Worm (Caenorhabditis elegans): ENCODE measurements around the gene M04B2.7.
A peak's percentile ranks its signal among the peaks of the same experiment; 100 is the strongest.

DNA sequence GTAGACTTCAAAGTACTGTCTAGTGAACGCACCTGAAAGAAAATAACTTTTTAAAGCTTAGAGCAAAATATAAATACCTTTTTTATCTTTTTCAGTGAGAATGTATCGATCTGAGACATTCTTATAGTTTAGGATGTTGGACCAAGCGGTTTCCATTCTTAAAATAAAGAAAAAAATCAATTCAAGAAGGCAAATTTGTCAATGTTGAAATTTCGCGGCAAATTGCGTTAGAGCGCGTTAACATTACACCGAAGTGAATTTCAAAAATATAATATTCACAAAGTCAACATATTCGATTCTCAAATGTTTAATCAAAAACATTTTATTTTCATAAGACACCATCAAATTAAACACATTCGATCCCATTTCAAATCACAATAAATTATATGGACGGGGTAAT lies 13.1 kb upstream of the M04B2.7 start, which contains the start of gene F12F6.7:
- TF ChIP-seq nhr-6 (tag; optimal IDR thresholded peaks at IDR 0.05), result no peak
- TF ChIP-seq ZK546.5 (tag; optimal IDR thresholded peaks at IDR 0.05), result no peak
- TF ChIP-seq skn-1 (tag; optimal IDR thresholded peaks at IDR 0.05), result no peak
- TF ChIP-seq pqm-1 (tag; optimal IDR thresholded peaks at IDR 0.05), result no peak
- no peak for TF ChIP-seq aly-2 (tag; optimal IDR thresholded peaks at IDR 0.05)
- TF ChIP-seq nhr-76 (tag; optimal IDR thresholded peaks at IDR 0.05), result no peak
- no peak for TF ChIP-seq hif-1 (tag; optimal IDR thresholded peaks at IDR 0.05)
- peak; percentile 21 for TF ChIP-seq dpl-1 (GFP tag; optimal IDR thresholded peaks at IDR 0.05)
- TF ChIP-seq hlh-11 (tag; optimal IDR thresholded peaks at IDR 0.05), result no peak
- TF ChIP-seq mdl-1 (tag; optimal IDR thresholded peaks at IDR 0.05), result no peak
- TF ChIP-seq lin-13 (GFP tag; optimal IDR thresholded peaks at IDR 0.05), result no peak
- TF ChIP-seq jun-1 (tag; optimal IDR thresholded peaks at IDR 0.05), result no peak
- TF ChIP-seq lin-15B (tag; optimal IDR thresholded peaks at IDR 0.05), result no peak
